Worm (Caenorhabditis elegans): ENCODE measurements around the gene oac-11.

The oac-11 gene

DNA sequence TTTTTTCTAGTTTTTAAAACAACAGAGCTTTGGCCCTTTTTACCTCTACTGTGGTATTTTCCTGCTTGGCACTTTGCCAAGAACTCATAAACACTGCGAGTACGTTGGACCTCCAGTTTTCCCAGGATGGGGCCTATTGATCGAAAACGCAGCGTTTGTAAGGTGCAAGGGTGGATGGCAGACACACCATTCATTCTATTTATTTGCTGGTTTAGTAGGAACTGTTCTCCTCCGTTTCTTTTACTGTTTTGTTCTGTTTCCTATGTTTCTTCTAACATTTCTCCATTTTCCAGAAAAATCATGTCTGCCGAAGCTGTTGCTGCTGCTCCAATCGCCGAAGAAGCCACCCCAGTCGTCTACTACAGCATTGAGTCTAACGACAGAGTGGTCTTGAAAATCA is 36.9 kb downstream of the oac-11 start, which contains the start of gene skr-15 (continued):
- TF ChIP-seq daf-12 (tag; optimal IDR thresholded peaks at IDR 0.05) (no peak), zfp-2 (tag; optimal IDR thresholded peaks at IDR 0.05) (no peak), hif-1 (tag; optimal IDR thresholded peaks at IDR 0.05) (no peak), nhr-102 (tag; optimal IDR thresholded peaks at IDR 0.05) (no peak), duxl-1 (tag; optimal IDR thresholded peaks at IDR 0.05; ENCODE audit: poor library complexity) (no peak)

ce11 chrII:3821248-3821647 is 39.5 kb downstream of the oac-11 start, which contains the start of gene F54D10.7:
F54D10.7 (minus strand) TSS chrII:3821296.
- no peak for TF ChIP-seq unc-130 (GFP tag; optimal IDR thresholded peaks at IDR 0.05)
- no peak for TF ChIP-seq lin-29 (GFP tag; IDR thresholded peaks at IDR 0.05)
- no peak for TF ChIP-seq hif-1 (tag; optimal IDR thresholded peaks at IDR 0.05)
- TF ChIP-seq sdz-12 (GFP tag; optimal IDR thresholded peaks at IDR 0.05), result no peak
- no peak for TF ChIP-seq lin-1 (GFP tag; IDR thresholded peaks at IDR 0.05)
- TF ChIP-seq skn-1 (tag; optimal IDR thresholded peaks at IDR 0.05), result no peak
- TF ChIP-seq nhr-237 (tag; optimal IDR thresholded peaks at IDR 0.05), result no peak
- TF ChIP-seq mes-2 (tag; optimal IDR thresholded peaks at IDR 0.05; ENCODE audit: poor library complexity, severe bottlenecking), result no peak
- no peak for TF ChIP-seq daf-8 (GFP tag; IDR thresholded peaks at IDR 0.05)
- TF ChIP-seq nhr-6 (tag; optimal IDR thresholded peaks at IDR 0.05), result no peak
- no peak for TF ChIP-seq dmd-8 (GFP tag; IDR thresholded peaks at IDR 0.05)
- no peak for TF ChIP-seq tra-1 (GFP tag; IDR thresholded peaks at IDR 0.05)
- TF ChIP-seq ZK337.2 (GFP tag; IDR thresholded peaks at IDR 0.05), result no peak

- TF ChIP-seq aha-1 (tag) (peak; percentile 98), egl-43 (GFP tag; IDR thresholded peaks at IDR 0.05) (0 out of 2 replicates have a peak, but pooled peaks have one; percentile 26), mxl-3 (GFP tag; optimal IDR thresholded peaks at IDR 0.05) (peak; percentile 7), hmg-1.1 (GFP tag; IDR thresholded peaks at IDR 0.05) (0 out of 2 replicates have a peak, but pooled peaks have one; percentile 17), set-16 (GFP tag; IDR thresholded peaks at IDR 0.05) (peak; percentile 32; the same call in 1 of the 2 replicates)
Observed at ce11 chrII:3816251-3816849, 44.4 kb downstream of the oac-11 start, which contains the start of gene fbxa-24. fbxa-24 (plus strand) TSS chrII:3816526.

DNA sequence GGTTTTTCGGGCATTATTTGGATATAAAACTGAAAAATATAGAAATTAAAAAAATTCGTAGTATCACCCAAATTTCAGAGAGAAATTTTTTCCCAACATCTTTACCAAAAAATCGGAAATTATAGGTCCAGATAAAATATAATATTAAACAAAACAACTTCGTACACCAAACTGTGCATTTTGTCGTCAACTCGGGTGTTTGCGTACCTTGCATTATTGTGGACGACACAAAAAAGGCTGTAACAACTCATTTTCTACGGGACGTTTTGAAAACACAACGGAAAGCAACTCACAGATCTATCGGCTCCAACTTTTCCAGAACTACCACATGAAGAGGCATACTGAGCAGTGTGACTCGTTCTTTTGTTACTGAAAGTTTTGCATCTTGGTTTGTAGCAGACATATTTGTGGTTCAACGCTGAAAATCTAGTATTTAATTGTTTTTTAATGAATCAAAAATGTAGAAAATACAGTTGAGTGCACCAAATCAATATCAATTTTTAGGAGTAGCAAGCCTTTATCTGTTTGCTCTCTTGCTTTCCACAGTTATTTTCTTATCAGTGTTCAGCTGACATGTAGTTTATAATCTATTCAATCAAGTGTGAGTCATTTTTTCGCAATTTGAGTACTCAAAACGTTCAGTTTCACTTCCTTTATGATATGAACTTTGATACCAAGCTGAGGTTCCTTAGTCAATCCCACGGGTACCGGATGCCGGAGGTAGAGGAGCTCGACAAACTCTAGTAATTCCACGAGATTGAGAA is 45.1 kb downstream of the oac-11 start:
- peak; percentile 45 for TF ChIP-seq hlh-11 (tag; optimal IDR thresholded peaks at IDR 0.05)
- TF ChIP-seq daf-16 (GFP tag; optimal IDR thresholded peaks at IDR 0.05), result no peak
- TF ChIP-seq daf-16 (tag; optimal IDR thresholded peaks at IDR 0.05), result peak; percentile 52
- TF ChIP-seq ceh-82 (tag; optimal IDR thresholded peaks at IDR 0.05), result no peak
- 0 out of 2 replicates have a peak, but pooled peaks have one; percentile 23 for TF ChIP-seq lin-1 (GFP tag; IDR thresholded peaks at IDR 0.05)
- TF ChIP-seq pqm-1 (tag; optimal IDR thresholded peaks at IDR 0.05), result peak; percentile 85
- 0 out of 2 replicates have a peak, but pooled peaks have one; percentile 32 for TF ChIP-seq php-3 (GFP tag; IDR thresholded peaks at IDR 0.05)
- TF ChIP-seq nhr-41 (GFP tag; IDR thresholded peaks at IDR 0.05), result no peak
- TF ChIP-seq nhr-6 (tag; optimal IDR thresholded peaks at IDR 0.05), result peak; percentile 40
- peak; percentile 49 for TF ChIP-seq dve-1 (tag; optimal IDR thresholded peaks at IDR 0.05; ENCODE audit: insufficient read depth)
- peak; percentile 57 for TF ChIP-seq dmd-6 (GFP tag; IDR thresholded peaks at IDR 0.05)
- no peak for TF ChIP-seq Y105C5A.15 (GFP tag; IDR thresholded peaks at IDR 0.05)
- TF ChIP-seq ceh-32 (tag; optimal IDR thresholded peaks at IDR 0.05; ENCODE audit: poor library complexity), result no peak
- TF ChIP-seq mes-2 (tag; optimal IDR thresholded peaks at IDR 0.05; ENCODE audit: poor library complexity, severe bottlenecking), result peak; percentile 38
- peak in 1 of 2 experiments; percentile 23 for TF ChIP-seq lsy-2 (tag; optimal IDR thresholded peaks at IDR 0.05)
- TF ChIP-seq unc-62 (GFP tag; optimal IDR thresholded peaks at IDR 0.05 in 1 of 2), result peak in 1 of 2 experiments; percentile 95
- TF ChIP-seq unc-62 (tag; optimal IDR thresholded peaks at IDR 0.05), result no peak
- TF ChIP-seq nhr-28 (tag; optimal IDR thresholded peaks at IDR 0.05), result peak; percentile 74
